Worm (Caenorhabditis elegans) whole organism, mixed stage, embryonic: ENCODE measurements around the gene his-35.

Source experiments
- M03D4.4 ChIP-seq: sonication (generic microtip); optimal IDR thresholded peaks from 2 replicates; lab custom pipeline; 2017; ENCODE audit warnings: mild to moderate bottlenecking, missing genetic modification characterization, missing compliant biosample characterization
- bed-3 ChIP-seq: fragments of 200-800 bp; sonication (Bioruptor generic); optimal IDR thresholded peaks from 3 replicates; lab custom pipeline; 2018; ENCODE audit warnings: mild to moderate bottlenecking, missing genetic modification characterization, moderate library complexity, missing compliant biosample characterization
- blmp-1 ChIP-seq: fragments of 150-350 bp; optimal IDR thresholded peaks from 2 replicates; lab custom pipeline; 2014; ENCODE audit warnings: missing biosample characterization, missing genetic modification characterization
- ceh-43 ChIP-seq: fragments of 200-800 bp; sonication (Bioruptor generic); optimal IDR thresholded peaks from 2 replicates; lab custom pipeline; 2018; ENCODE audit warnings: mild to moderate bottlenecking, missing genetic modification characterization, moderate library complexity, missing compliant biosample characterization
- ceh-83 ChIP-seq: fragments of 200-800 bp; sonication (Bioruptor generic); optimal IDR thresholded peaks from 2 replicates; lab custom pipeline; 2018; ENCODE audit warnings: mild to moderate bottlenecking, missing genetic modification characterization, missing compliant biosample characterization
- ces-1 ChIP-seq: fragments of 150-350 bp; optimal IDR thresholded peaks from 2 replicates; lab custom pipeline; 2014; ENCODE audit warnings: missing biosample characterization, missing genetic modification reagents, missing genetic modification characterization
- cnd-1 ChIP-seq: fragments of 200-800 bp; sonication (Bioruptor generic); optimal IDR thresholded peaks from 2 replicates; lab custom pipeline; 2018; ENCODE audit warnings: mild to moderate bottlenecking, missing genetic modification characterization, missing compliant biosample characterization
- drap-1 ChIP-seq: fragments of 200-800 bp; sonication (Bioruptor generic); optimal IDR thresholded peaks from 3 replicates; lab custom pipeline; 2018; ENCODE audit warnings: mild to moderate bottlenecking, missing genetic modification characterization, missing compliant biosample characterization
- elt-1 ChIP-seq: sonication (generic microtip); optimal IDR thresholded peaks from 2 replicates; lab custom pipeline; 2017; ENCODE audit warnings: missing genetic modification characterization, mild to moderate bottlenecking, missing compliant biosample characterization, antibody characterized with exemption, moderate library complexity, borderline replicate concordance; ENCODE audit not compliant: insufficient read depth
- flh-1 ChIP-seq: fragments of 200-800 bp; sonication (Bioruptor generic); optimal IDR thresholded peaks from 2 replicates; lab custom pipeline; 2018; ENCODE audit warnings: mild to moderate bottlenecking, missing genetic modification characterization, moderate library complexity, missing compliant biosample characterization
- ham-2 ChIP-seq: fragments of 200-800 bp; sonication (Bioruptor generic); optimal IDR thresholded peaks from 2 replicates; lab custom pipeline; 2018; ENCODE audit warnings: mild to moderate bottlenecking, missing genetic modification characterization, missing compliant biosample characterization
- hlh-1 ChIP-seq: fragments of 150-350 bp; optimal IDR thresholded peaks from 2 replicates; lab custom pipeline; 2014; ENCODE audit warnings: missing biosample characterization, missing genetic modification reagents, missing genetic modification characterization
- lin-13 ChIP-seq: fragments of 150-350 bp; optimal IDR thresholded peaks from 2 replicates; lab custom pipeline; 2014; ENCODE audit warnings: missing biosample characterization, missing genetic modification characterization
- lsy-2 ChIP-seq: fragments of 150-350 bp; optimal IDR thresholded peaks from 2 replicates; lab custom pipeline; 2014; ENCODE audit warnings: missing biosample characterization, missing genetic modification characterization
- mab-5 ChIP-seq: fragments of 150-350 bp; optimal IDR thresholded peaks from 2 replicates; lab custom pipeline; 2014; ENCODE audit warnings: missing biosample characterization, missing genetic modification characterization
- mep-1 ChIP-seq: fragments of 150-350 bp; optimal IDR thresholded peaks from 2 replicates; lab custom pipeline; 2017; ENCODE audit warnings: missing biosample characterization, missing genetic modification reagents, missing genetic modification characterization, inconsistent platforms
- mls-2 ChIP-seq: sonication (generic microtip); optimal IDR thresholded peaks from 2 replicates; lab custom pipeline; 2016; ENCODE audit warnings: mild to moderate bottlenecking, missing genetic modification characterization, moderate library complexity, missing compliant biosample characterization
- nhr-12 ChIP-seq: fragments of 150-350 bp; optimal IDR thresholded peaks from 2 replicates; lab custom pipeline; 2014; ENCODE audit warnings: missing biosample characterization, missing genetic modification characterization
- nhr-2 ChIP-seq: fragments of 150-350 bp; optimal IDR thresholded peaks from 2 replicates; lab custom pipeline; 2014; ENCODE audit warnings: missing biosample characterization, missing genetic modification characterization
- nhr-237 ChIP-seq: fragments of 150-350 bp; optimal IDR thresholded peaks from 2 replicates; lab custom pipeline; 2014; ENCODE audit warnings: missing biosample characterization, missing genetic modification characterization
- nhr-28 ChIP-seq: fragments of 150-350 bp; optimal IDR thresholded peaks from 2 replicates; lab custom pipeline; 2014; ENCODE audit warnings: missing biosample characterization, missing genetic modification characterization
- pha-4 ChIP-seq: fragments of 150-350 bp; optimal IDR thresholded peaks from 2 replicates; lab custom pipeline; 2018; ENCODE audit warnings: missing biosample characterization, missing genetic modification reagents, missing genetic modification characterization
- sem-2 ChIP-seq: fragments of 200-800 bp; sonication (Bioruptor generic); optimal IDR thresholded peaks from 2 replicates; lab custom pipeline; 2018; ENCODE audit warnings: mild to moderate bottlenecking, missing genetic modification characterization, missing compliant biosample characterization
- sptf-1 ChIP-seq: sonication (generic microtip); optimal IDR thresholded peaks from 2 replicates; lab custom pipeline; 2017; ENCODE audit warnings: mild to moderate bottlenecking, missing genetic modification characterization, moderate library complexity, missing compliant biosample characterization
- unc-120 ChIP-seq: sonication (generic microtip); optimal IDR thresholded peaks from 2 replicates; lab custom pipeline; 2017; ENCODE audit warnings: missing genetic modification characterization, missing compliant biosample characterization; ENCODE audit not compliant: poor library complexity, severe bottlenecking
- ztf-11 ChIP-seq: fragments of 150-350 bp; optimal IDR thresholded peaks from 2 replicates; lab custom pipeline; 2014; ENCODE audit warnings: missing biosample characterization, missing genetic modification characterization

The his-35 gene

ce11 chrV:9545238-9545709, at the start of gene his-35, which contains the start of gene his-41:
TSS of gene his-35 (minus strand) at chrV:9545288.
TSS of gene his-41 (plus strand) at chrV:9545536.
- no peak for TF ChIP-seq mab-5 (tag; lab: Kevin White, UChicago)
- peak; percentile 32 for TF ChIP-seq pha-4 (tag; lab: Kevin White, UChicago)
- peak; percentile 26 for TF ChIP-seq ces-1 (GFP tag; lab: Kevin White, UChicago)

- TF ChIP-seq mep-1, result no peak
- no peak for TF ChIP-seq ztf-11 (tag; lab: Kevin White, UChicago)
- no peak for TF ChIP-seq cnd-1
- TF ChIP-seq sem-2, result no peak
Measured at ce11 chrV:9590317-9590716, 45.2 kb upstream of the his-35 start, which contains the start of gene K09G1.2. TSS of gene K09G1.2 (plus strand) at chrV:9590617.

- TF ChIP-seq elt-1 (tag; lab: Kevin White, UChicago) (peak; percentile 36), nhr-237 (tag; lab: Kevin White, UChicago) (no peak)
Measured at ce11 chrV:9588574-9588973, 43.5 kb upstream of the his-35 start.

DNA sequence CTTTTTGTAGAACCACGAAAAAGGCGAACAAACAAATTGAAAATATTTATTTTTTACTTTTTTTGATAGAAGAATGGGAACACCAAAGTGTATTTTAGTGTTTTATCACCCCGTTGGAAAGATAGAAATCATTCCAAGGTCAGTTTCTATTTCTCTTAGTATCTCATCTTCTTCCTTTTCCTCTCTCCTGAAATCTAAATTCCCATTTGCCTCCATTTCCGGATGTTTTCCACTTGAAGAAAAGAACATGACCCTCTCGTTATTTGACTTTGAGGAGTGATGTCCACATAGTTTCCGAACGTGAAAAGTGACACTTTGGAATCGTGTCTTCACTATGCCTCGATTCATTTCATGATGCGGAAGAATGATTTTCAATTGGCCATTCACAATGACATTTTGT, 42.5 kb upstream of the his-35 start:
- TF ChIP-seq elt-1 (tag; lab: Kevin White, UChicago) (peak; percentile 63), M03D4.4 (tag; lab: Kevin White, UChicago) (no peak)

DNA sequence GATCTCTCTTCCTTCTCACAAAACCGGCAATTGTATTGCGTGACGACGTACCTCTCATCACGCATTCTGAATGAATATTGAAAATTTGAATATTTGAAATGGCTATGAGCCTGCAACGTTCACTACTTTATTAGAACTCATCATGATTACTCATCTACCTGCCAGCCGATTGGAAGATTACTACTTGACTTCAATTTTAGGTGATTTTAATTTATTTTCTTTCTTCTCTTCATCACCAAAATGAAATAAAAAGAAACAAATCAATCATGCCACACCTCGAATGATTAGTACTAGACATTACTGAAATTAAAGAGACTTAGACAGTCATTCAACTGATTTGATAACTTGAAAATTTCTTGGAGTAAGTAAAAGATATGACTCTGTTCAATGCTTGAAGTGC, 39.2 kb upstream of the his-35 start:
- TF ChIP-seq mab-5 (tag; lab: Kevin White, UChicago) (no peak), ztf-11 (tag; lab: Kevin White, UChicago) (no peak), ceh-43 (GFP tag; lab: Kevin White, UChicago) (no peak), ham-2 (GFP tag; lab: Kevin White, UChicago) (no peak), bed-3 (GFP tag; lab: Kevin White, UChicago) (no peak), lsy-2 (tag; lab: Kevin White, UChicago) (no peak), nhr-2 (tag; lab: Kevin White, UChicago) (no peak), lin-13 (tag; lab: Kevin White, UChicago) (no peak)

- TF ChIP-seq ham-2 (GFP tag; lab: Kevin White, UChicago), result no peak
- no peak for TF ChIP-seq ceh-83
- TF ChIP-seq elt-1 (tag; lab: Kevin White, UChicago), result no peak
- TF ChIP-seq mls-2 (tag; lab: Kevin White, UChicago), result no peak
- no peak for TF ChIP-seq nhr-28 (tag; lab: Kevin White, UChicago)
- no peak for TF ChIP-seq hlh-1 (tag; lab: Kevin White, UChicago)
- TF ChIP-seq unc-120 (tag; lab: Kevin White, UChicago), result no peak
- no peak for TF ChIP-seq ces-1 (GFP tag; lab: Kevin White, UChicago)
- TF ChIP-seq lin-13 (tag; lab: Kevin White, UChicago), result no peak
- no peak for TF ChIP-seq pha-4 (tag; lab: Kevin White, UChicago)
- TF ChIP-seq sptf-1 (tag; lab: Kevin White, UChicago), result no peak
- TF ChIP-seq lsy-2 (tag; lab: Kevin White, UChicago), result no peak
- TF ChIP-seq flh-1 (GFP tag; lab: Kevin White, UChicago), result no peak
- no peak for TF ChIP-seq drap-1 (GFP tag; lab: Kevin White, UChicago)
- no peak for TF ChIP-seq nhr-2 (tag; lab: Kevin White, UChicago)
- no peak for TF ChIP-seq ztf-11 (tag; lab: Kevin White, UChicago)
- no peak for TF ChIP-seq blmp-1 (tag; lab: Kevin White, UChicago)
- TF ChIP-seq M03D4.4 (tag; lab: Kevin White, UChicago), result no peak
- TF ChIP-seq nhr-12 (tag; lab: Kevin White, UChicago), result no peak
Measured at ce11 chrV:9583323-9583644, 38.2 kb upstream of the his-35 start, which contains the start of gene K09G1.1. TSS of gene K09G1.1 (plus strand) at chrV:9583545.
